Worm (Caenorhabditis elegans) whole organism, L1 larva: ENCODE results near the gene F17A2.13.

Experiments
- C04F5.9 ChIP-seq: sonication (generic microtip); optimal IDR thresholded peaks from 2 replicates; lab custom pipeline; 2016; ENCODE audit warnings: missing genetic modification characterization, missing compliant biosample characterization
- C16A3.4 ChIP-seq: fragments of 150-350 bp; optimal IDR thresholded peaks from 2 replicates; lab custom pipeline; 2014; ENCODE audit warnings: missing biosample characterization, missing genetic modification characterization
- C34B4.2 ChIP-seq: sonication (generic microtip); optimal IDR thresholded peaks from 2 replicates; lab custom pipeline; 2017; ENCODE audit warnings: mild to moderate bottlenecking, missing genetic modification characterization, missing compliant biosample characterization
- F16B12.6 ChIP-seq: fragments of 150-350 bp; optimal IDR thresholded peaks from 2 replicates; lab custom pipeline; 2014; ENCODE audit warnings: missing biosample characterization, missing genetic modification characterization
- ama-1 ChIP-seq: fragments of 150-350 bp; optimal IDR thresholded peaks from 2 replicates; lab custom pipeline; 2014
- blmp-1 ChIP-seq: fragments of 150-350 bp; optimal IDR thresholded peaks from 2 replicates; lab custom pipeline; 2014; ENCODE audit warnings: missing biosample characterization, missing genetic modification characterization
- ceh-8 ChIP-seq: fragments of 200-800 bp; sonication (Bioruptor generic); optimal IDR thresholded peaks from 2 replicates; lab custom pipeline; 2018; ENCODE audit warnings: mild to moderate bottlenecking, missing genetic modification characterization, moderate library complexity, missing compliant biosample characterization
- ceh-82 ChIP-seq, 3 experiments: fragments of 150-350 bp in 1 of 3; sonication (generic microtip) in 2 of 3; optimal IDR thresholded peaks; 2 replicates each; lab custom pipeline; 2014 to 2017; ENCODE audit warnings: missing biosample characterization in 3 of 3, missing genetic modification characterization in 3 of 3
- ces-1 ChIP-seq: fragments of 150-350 bp; optimal IDR thresholded peaks from 2 replicates; lab custom pipeline; 2014; ENCODE audit warnings: missing biosample characterization, missing genetic modification reagents, missing genetic modification characterization
- dsc-1 ChIP-seq: sonication (generic microtip); optimal IDR thresholded peaks from 2 replicates; lab custom pipeline; 2016; ENCODE audit warnings: mild to moderate bottlenecking, missing genetic modification characterization, missing compliant biosample characterization
- efl-3 ChIP-seq: fragments of 200-800 bp; sonication (Bioruptor generic); optimal IDR thresholded peaks from 2 replicates; lab custom pipeline; 2018; ENCODE audit warnings: mild to moderate bottlenecking, missing genetic modification characterization, missing compliant biosample characterization
- egl-27 ChIP-seq, 2 experiments: fragments of 150-350 bp in 1 of 2; sonication (generic microtip); optimal IDR thresholded peaks; 3 replicates each; lab custom pipeline; 2017 to 2018; ENCODE audit warnings: missing biosample characterization in 2 of 2, missing genetic modification characterization in 2 of 2, missing genetic modification reagents in 2 of 2
- elt-2 ChIP-seq: sonication (generic microtip); optimal IDR thresholded peaks from 2 replicates; lab custom pipeline; 2016; ENCODE audit warnings: missing genetic modification characterization, mild to moderate bottlenecking, inconsistent platforms, missing compliant biosample characterization, missing genetic modification reagents
- fkh-10 ChIP-seq: sonication (generic microtip); optimal IDR thresholded peaks from 2 replicates; lab custom pipeline; 2017; ENCODE audit warnings: missing biosample characterization, missing genetic modification reagents, missing genetic modification characterization
- hlh-4 ChIP-seq: sonication (generic microtip); optimal IDR thresholded peaks from 2 replicates; lab custom pipeline; 2016; ENCODE audit warnings: mild to moderate bottlenecking, missing genetic modification characterization, missing compliant biosample characterization
- hpl-2 ChIP-seq: fragments of 150-350 bp; optimal IDR thresholded peaks from 2 replicates; lab custom pipeline; 2014; ENCODE audit warnings: missing biosample characterization, missing genetic modification reagents, missing genetic modification characterization
- irx-1 ChIP-seq: sonication (generic microtip); optimal IDR thresholded peaks from 2 replicates; lab custom pipeline; 2016; ENCODE audit warnings: missing genetic modification characterization, missing compliant biosample characterization
- isw-1 ChIP-seq: fragments of 200-800 bp; sonication (Bioruptor generic); IDR thresholded peaks from 2 replicates; pipeline ENCODE4 v1.3.6; 2022; ENCODE audit warnings: missing genetic modification characterization, missing compliant biosample characterization
- lin-14 ChIP-seq: fragments of 200-800 bp; sonication (Bioruptor generic); optimal IDR thresholded peaks from 2 replicates; lab custom pipeline; 2018; ENCODE audit warnings: mild to moderate bottlenecking, missing genetic modification characterization, moderate library complexity, missing compliant biosample characterization
- lin-35 ChIP-seq, 2 experiments: fragments of 150-350 bp; optimal IDR thresholded peaks; 2 replicates each; lab custom pipeline; 2014; ENCODE audit warnings: missing biosample characterization in 2 of 2, missing genetic modification characterization in 2 of 2, missing genetic modification reagents in 2 of 2
- lsy-2 ChIP-seq, 2 experiments: fragments of 150-350 bp; optimal IDR thresholded peaks; 2 replicates each; lab custom pipeline; 2014; ENCODE audit warnings: missing biosample characterization in 2 of 2, missing genetic modification characterization in 2 of 2
- mef-2 ChIP-seq: fragments of 150-350 bp; optimal IDR thresholded peaks from 2 replicates; lab custom pipeline; 2014; ENCODE audit warnings: missing biosample characterization, missing genetic modification characterization
- nhr-11 ChIP-seq: fragments of 150-350 bp; optimal IDR thresholded peaks from 2 replicates; lab custom pipeline; 2014; ENCODE audit warnings: missing biosample characterization, missing genetic modification characterization
- nhr-19 ChIP-seq: fragments of 200-800 bp; sonication (Bioruptor generic); conservative IDR thresholded peaks from 2 replicates; pipeline ENCODE4 v1.3.6; 2022; ENCODE audit warnings: missing genetic modification characterization, missing compliant biosample characterization
- nhr-20 ChIP-seq: sonication (generic microtip); optimal IDR thresholded peaks from 2 replicates; lab custom pipeline; 2016; ENCODE audit warnings: mild to moderate bottlenecking, missing genetic modification characterization, missing compliant biosample characterization
- nhr-71 ChIP-seq: sonication (generic microtip); optimal IDR thresholded peaks from 2 replicates; lab custom pipeline; 2016; ENCODE audit warnings: mild to moderate bottlenecking, missing genetic modification characterization, moderate library complexity, missing compliant biosample characterization
- nhr-76 ChIP-seq: sonication (generic microtip); optimal IDR thresholded peaks from 2 replicates; lab custom pipeline; 2017; ENCODE audit warnings: missing biosample characterization, missing genetic modification characterization
- nhr-77 ChIP-seq: fragments of 150-350 bp; optimal IDR thresholded peaks from 2 replicates; lab custom pipeline; 2014; ENCODE audit warnings: missing biosample characterization, missing genetic modification characterization
- nhr-84 ChIP-seq: sonication (generic microtip); optimal IDR thresholded peaks from 2 replicates; lab custom pipeline; 2017; ENCODE audit warnings: missing biosample characterization, missing genetic modification characterization
- nhr-85 ChIP-seq: sonication (generic microtip); peaks from one replicate; lab custom pipeline; 2016; ENCODE audit warnings: missing genetic modification characterization, inconsistent platforms, missing compliant biosample characterization
- nhr-90 ChIP-seq: sonication (generic microtip); optimal IDR thresholded peaks from 2 replicates; lab custom pipeline; 2016; ENCODE audit warnings: mild to moderate bottlenecking, missing genetic modification characterization, missing compliant biosample characterization; ENCODE audit not compliant: poor library complexity
- pax-3 ChIP-seq: fragments of 200-800 bp; sonication (Bioruptor generic); optimal IDR thresholded peaks from 2 replicates; lab custom pipeline; 2018; ENCODE audit warnings: mild to moderate bottlenecking, missing genetic modification characterization, moderate library complexity, missing compliant biosample characterization
- rnt-1 ChIP-seq: sonication (generic microtip); optimal IDR thresholded peaks from 2 replicates; lab custom pipeline; 2016; ENCODE audit warnings: mild to moderate bottlenecking, missing genetic modification characterization, moderate library complexity, missing compliant biosample characterization
- skn-1 ChIP-seq: fragments of 150-350 bp; optimal IDR thresholded peaks from 2 replicates; lab custom pipeline; 2014; ENCODE audit warnings: missing biosample characterization, missing genetic modification characterization
- snpc-4 ChIP-seq: fragments of 150-350 bp; optimal IDR thresholded peaks from 2 replicates; lab custom pipeline; 2014; ENCODE audit warnings: missing biosample characterization, missing genetic modification characterization
- snu-23 ChIP-seq: sonication (generic microtip); optimal IDR thresholded peaks from 2 replicates; lab custom pipeline; 2016; ENCODE audit warnings: missing genetic modification characterization, missing compliant biosample characterization
- sox-4 ChIP-seq: sonication (generic microtip); optimal IDR thresholded peaks from 2 replicates; lab custom pipeline; 2016; ENCODE audit warnings: missing genetic modification characterization, missing compliant biosample characterization
- sptf-1 ChIP-seq: fragments of 150-350 bp; optimal IDR thresholded peaks from 2 replicates; lab custom pipeline; 2014; ENCODE audit warnings: missing biosample characterization, missing genetic modification characterization
- sup-37 ChIP-seq: fragments of 200-800 bp; sonication (Bioruptor generic); optimal IDR thresholded peaks from 2 replicates; lab custom pipeline; 2018; ENCODE audit warnings: mild to moderate bottlenecking, missing genetic modification characterization, missing compliant biosample characterization
- tlp-1 ChIP-seq: fragments of 150-350 bp; optimal IDR thresholded peaks from 2 replicates; lab custom pipeline; 2014; ENCODE audit warnings: missing biosample characterization, missing genetic modification characterization
- unc-130 ChIP-seq: fragments of 150-350 bp; optimal IDR thresholded peaks from 2 replicates; lab custom pipeline; 2017; ENCODE audit warnings: missing biosample characterization, missing genetic modification characterization, inconsistent platforms
- unc-30 ChIP-seq: sonication (generic microtip); optimal IDR thresholded peaks from 2 replicates; lab custom pipeline; 2017; ENCODE audit warnings: missing biosample characterization, missing genetic modification characterization
- unc-86 ChIP-seq: sonication (generic microtip); optimal IDR thresholded peaks from 2 replicates; lab custom pipeline; 2016; ENCODE audit warnings: missing genetic modification characterization, missing compliant biosample characterization
- unc-98 ChIP-seq: fragments of 200-800 bp; sonication (Bioruptor generic); IDR thresholded peaks from 2 replicates; pipeline ENCODE4 v1.3.6; 2022; ENCODE audit warnings: missing genetic modification characterization, missing compliant biosample characterization
- xbp-1 ChIP-seq: sonication (generic microtip); optimal IDR thresholded peaks from 2 replicates; lab custom pipeline; 2016; ENCODE audit warnings: missing genetic modification characterization, missing compliant biosample characterization
- zip-4 ChIP-seq: fragments of 200-800 bp; sonication (Bioruptor generic); optimal IDR thresholded peaks from 2 replicates; lab custom pipeline; 2018; ENCODE audit warnings: mild to moderate bottlenecking, missing genetic modification characterization, moderate library complexity, missing compliant biosample characterization
- ztf-11 ChIP-seq, 2 experiments: sonication (generic microtip); optimal IDR thresholded peaks; 2 replicates each; lab custom pipeline; 2016 to 2017; ENCODE audit warnings: missing genetic modification characterization in 2 of 2, missing biosample characterization in 1 of 2, missing compliant biosample characterization in 1 of 2
- ztf-4 ChIP-seq: fragments of 150-350 bp; optimal IDR thresholded peaks from 2 replicates; lab custom pipeline; 2014; ENCODE audit warnings: missing biosample characterization, missing genetic modification characterization

The F17A2.13 gene

DNA sequence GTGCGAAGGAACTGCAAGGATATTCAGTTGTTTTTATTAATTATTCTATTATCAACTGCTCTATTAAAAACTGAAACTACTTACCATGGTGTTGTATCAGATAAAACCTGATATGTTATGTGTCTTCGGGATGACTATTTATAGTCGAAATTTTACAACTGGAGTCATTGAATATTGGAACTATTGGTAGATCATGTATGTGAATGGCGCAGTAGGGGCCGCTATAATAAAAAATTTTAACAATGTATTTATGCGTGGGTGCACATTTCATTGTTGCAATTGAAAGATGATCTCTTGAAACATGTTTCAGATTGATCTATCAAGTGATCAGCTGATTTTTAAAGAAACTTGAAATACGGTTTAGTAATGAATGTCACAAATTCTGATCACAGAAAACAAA lies 37.5 kb downstream of the F17A2.13 start, which contains the start of gene nspc-14:
TSS of gene nspc-14 (minus strand) at position 101 of the 400 bp plus-strand sequence.
- TF ChIP-seq lin-35 (GFP tag; optimal IDR thresholded peaks at IDR 0.05; lab: Kevin White, UChicago) (no peak), nhr-85 (tag; lab: Kevin White, UChicago) (no peak), sptf-1 (tag; lab: Kevin White, UChicago) (no peak), hpl-2 (GFP tag; lab: Kevin White, UChicago) (no peak), nhr-90 (no peak)

DNA sequence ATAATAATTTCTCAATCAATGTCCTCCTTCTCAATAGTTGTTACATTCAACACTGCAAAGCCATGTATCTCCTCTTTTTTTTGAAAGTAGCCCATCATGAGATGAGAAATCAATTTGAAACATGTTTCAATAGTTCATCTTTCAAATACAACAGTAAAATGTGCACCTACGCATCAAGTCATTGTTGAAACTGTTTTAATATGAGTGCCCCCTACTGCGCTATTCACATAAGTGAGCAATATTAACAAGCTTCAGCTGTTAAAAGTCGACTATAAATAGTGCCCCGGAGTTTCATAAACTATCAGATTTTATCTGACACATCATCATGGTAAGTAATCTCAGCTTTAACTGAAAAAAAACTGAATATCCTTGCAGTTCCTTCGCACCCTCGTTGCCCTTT lies 39.0 kb downstream of the F17A2.13 start, which contains the start of the genes nspc-15 and F19H6.6:
TSS of gene nspc-15 (plus strand) at position 301 of the 400 bp plus-strand sequence.
TSS of gene F19H6.6 (plus strand) at position 384 of the 400 bp plus-strand sequence.
- no peak for TF ChIP-seq lin-14
- TF ChIP-seq, all 84 proteins: peak for 0

DNA sequence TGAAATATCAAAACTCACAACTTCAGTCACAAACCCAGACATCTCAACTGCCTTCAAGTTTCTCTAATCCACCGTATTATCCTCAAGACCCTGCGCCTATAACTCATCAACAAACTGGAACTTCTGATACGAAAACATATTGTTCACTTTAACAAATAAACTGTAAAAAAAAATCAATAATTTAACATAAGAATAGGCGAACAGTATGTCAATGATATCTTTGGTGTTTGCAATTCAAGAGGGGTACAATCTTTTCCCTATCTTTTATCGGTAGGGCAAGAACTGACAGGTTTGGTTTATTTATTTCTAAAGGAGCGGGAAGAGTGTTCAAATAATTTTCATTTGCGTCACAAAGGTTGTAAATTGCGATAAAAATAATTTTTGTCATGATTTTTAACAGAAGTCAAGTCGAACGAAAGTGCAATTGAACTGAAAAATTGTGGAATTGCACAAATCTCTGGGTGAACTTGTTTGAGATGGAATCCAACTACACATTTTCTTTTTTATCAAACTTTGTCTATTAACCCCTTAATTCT lies 41.6 kb downstream of the F17A2.13 start:
- peak; percentile 90 for TF ChIP-seq nhr-76 (tag; lab: Kevin White, UChicago)
- peak; percentile 93 for TF ChIP-seq C04F5.9 (tag; lab: Kevin White, UChicago)
- peak; percentile 99 for TF ChIP-seq nhr-77 (tag; lab: Kevin White, UChicago)
- TF ChIP-seq rnt-1 (tag; lab: Kevin White, UChicago) = peak; percentile 95
- peak; percentile 97 for TF ChIP-seq nhr-19 (GFP tag; lab: Robert Waterston, UW)
- peak; percentile 98 for TF ChIP-seq nhr-71 (tag; lab: Kevin White, UChicago)
- peak; percentile 54 for TF ChIP-seq blmp-1 (tag; lab: Kevin White, UChicago)
- TF ChIP-seq hpl-2 (GFP tag; lab: Kevin White, UChicago) = peak; percentile 94
- TF ChIP-seq nhr-20 = peak; percentile 98
- peak; percentile 100 for TF ChIP-seq nhr-11 (tag; lab: Kevin White, UChicago)
- peak; percentile 49 to 89 for TF ChIP-seq ztf-11 (tag; optimal IDR thresholded peaks at IDR 0.05; lab: Kevin White, UChicago)
- TF ChIP-seq fkh-10 (GFP tag; lab: Kevin White, UChicago) = peak; percentile 99
- peak; percentile 91 for TF ChIP-seq elt-2 (tag; lab: Kevin White, UChicago)
- TF ChIP-seq sox-4 (tag; lab: Kevin White, UChicago) = peak; percentile 99
- TF ChIP-seq C16A3.4 = peak; percentile 99
- peak; percentile 91 for TF ChIP-seq xbp-1
- TF ChIP-seq nhr-84 = peak; percentile 97
- peak; percentile 88 for TF ChIP-seq sup-37 (GFP tag; lab: Kevin White, UChicago)
- peak; percentile 76 to 84 for TF ChIP-seq egl-27 (tag; optimal IDR thresholded peaks at IDR 0.05; lab: Kevin White, UChicago)
- TF ChIP-seq C34B4.2 = no peak
- no peak for TF ChIP-seq unc-30 (tag; lab: Kevin White, UChicago)
- no peak for TF ChIP-seq ama-1
- TF ChIP-seq pax-3 (tag; lab: Kevin White, UChicago) = peak; percentile 93
- TF ChIP-seq tlp-1 = no peak
- peak; percentile 93 for TF ChIP-seq snpc-4 (tag; lab: Kevin White, UChicago)
- peak; percentile 99 for TF ChIP-seq snu-23
- TF ChIP-seq unc-130 = no peak
- peak; percentile 66 for TF ChIP-seq unc-86
- TF ChIP-seq lsy-2 (tag; optimal IDR thresholded peaks at IDR 0.05; lab: Kevin White, UChicago) = peak; percentile 96
- TF ChIP-seq sptf-1 (tag; lab: Kevin White, UChicago) = no peak
- peak; percentile 67 for TF ChIP-seq efl-3 (GFP tag; lab: Kevin White, UChicago)
- peak; percentile 58 for TF ChIP-seq ces-1 (GFP tag; lab: Kevin White, UChicago)
- no peak for TF ChIP-seq F16B12.6 (tag; lab: Kevin White, UChicago)
- peak; percentile 59 for TF ChIP-seq hlh-4
- peak; percentile 96 for TF ChIP-seq ceh-8
- peak; percentile 98 for TF ChIP-seq skn-1
- TF ChIP-seq lin-14 = peak; percentile 96
- TF ChIP-seq isw-1 (GFP tag; lab: Robert Waterston, UW) = peak; percentile 82
- peak; percentile 96 for TF ChIP-seq ztf-4 (tag; lab: Kevin White, UChicago)
- peak; percentile 100 for TF ChIP-seq dsc-1
- TF ChIP-seq mef-2 (tag; lab: Kevin White, UChicago) = peak; percentile 74
- peak; percentile 99 for TF ChIP-seq irx-1
- peak; percentile 94 for TF ChIP-seq zip-4 (GFP tag; lab: Kevin White, UChicago)
- peak; percentile 90 to 97 (median 97) for TF ChIP-seq ceh-82 (tag; optimal IDR thresholded peaks at IDR 0.05; lab: Kevin White, UChicago)
- peak; percentile 68 for TF ChIP-seq unc-98 (GFP tag; lab: Robert Waterston, UW)
